Worm (Caenorhabditis elegans) whole organism, young adult: Measurements from ENCODE around the gene ZK1290.5.

ENCODE experiments used
- B0035.1 ChIP-seq: sonication (generic microtip); optimal IDR thresholded peaks from 2 replicates; lab custom pipeline; 2016; ENCODE audit warnings: missing genetic modification characterization, mild to moderate bottlenecking, missing compliant biosample characterization, missing genotype, missing genetic modification reagents
- C06A6.2 ChIP-seq: fragments of 200-800 bp; sonication (Bioruptor generic); conservative IDR thresholded peaks from 2 replicates; pipeline ENCODE4 v1.3.6; 2022; ENCODE audit warnings: missing genetic modification characterization, missing compliant biosample characterization
- F22D6.2 ChIP-seq: sonication (generic microtip); optimal IDR thresholded peaks from 2 replicates; lab custom pipeline; 2016; ENCODE audit warnings: mild to moderate bottlenecking, missing genetic modification characterization, missing compliant biosample characterization
- F23B12.7 ChIP-seq: sonication (generic microtip); optimal IDR thresholded peaks from 2 replicates; lab custom pipeline; 2017; ENCODE audit warnings: missing genetic modification characterization, mild to moderate bottlenecking, missing compliant biosample characterization, antibody characterized with exemption, moderate library complexity; ENCODE audit not compliant: insufficient read depth
- F37B4.10 ChIP-seq: fragments of 200-800 bp; sonication (Bioruptor generic); IDR thresholded peaks from 2 replicates; pipeline ENCODE4 v1.3.6; 2022; ENCODE audit warnings: missing genetic modification characterization, missing compliant biosample characterization
- F52B5.7 ChIP-seq: sonication (generic microtip); optimal IDR thresholded peaks from 2 replicates; lab custom pipeline; 2016; ENCODE audit warnings: mild to moderate bottlenecking, missing genetic modification characterization, missing compliant biosample characterization
- F57A8.1 ChIP-seq: fragments of 200-800 bp; sonication (Bioruptor generic); optimal IDR thresholded peaks from 2 replicates; lab custom pipeline; 2018; ENCODE audit warnings: mild to moderate bottlenecking, missing genetic modification characterization, moderate library complexity, missing compliant biosample characterization
- K12H6.12 ChIP-seq: fragments of 200-800 bp; sonication (Bioruptor generic); optimal IDR thresholded peaks from 2 replicates; lab custom pipeline; 2018; ENCODE audit warnings: mild to moderate bottlenecking, missing genetic modification characterization, missing compliant biosample characterization
- T26A5.8 ChIP-seq: sonication (generic microtip); optimal IDR thresholded peaks from 2 replicates; lab custom pipeline; 2016; ENCODE audit warnings: missing genetic modification characterization, missing compliant biosample characterization
- Y53G8AR.9 ChIP-seq: fragments of 200-800 bp; sonication (Bioruptor generic); conservative IDR thresholded peaks from 2 replicates; pipeline ENCODE4 v1.3.6; 2022; ENCODE audit warnings: missing genetic modification reagents, missing genetic modification characterization, missing compliant biosample characterization
- Y67H2A.10 ChIP-seq: fragments of 200-800 bp; sonication (Bioruptor generic); conservative IDR thresholded peaks from 2 replicates; pipeline ENCODE4 v1.3.6; 2022; ENCODE audit warnings: missing genetic modification reagents, missing genetic modification characterization, missing compliant biosample characterization
- akir-1 ChIP-seq: fragments of 200-800 bp; sonication (Bioruptor generic); optimal IDR thresholded peaks from 2 replicates; lab custom pipeline; 2018; ENCODE audit warnings: mild to moderate bottlenecking, missing genetic modification characterization, moderate library complexity, missing compliant biosample characterization
- aptf-3 ChIP-seq: fragments of 200-800 bp; sonication (Bioruptor generic); IDR thresholded peaks from 2 replicates; pipeline ENCODE4 v1.3.6; 2022; ENCODE audit warnings: missing genetic modification characterization, missing compliant biosample characterization
- attf-3 ChIP-seq: fragments of 200-800 bp; sonication (Bioruptor generic); conservative IDR thresholded peaks from 2 replicates; pipeline ENCODE4 v1.3.6; 2022; ENCODE audit warnings: missing genetic modification reagents, missing genetic modification characterization, missing compliant biosample characterization
- attf-6 ChIP-seq: fragments of 200-800 bp; sonication (Bioruptor generic); IDR thresholded peaks from 2 replicates; pipeline ENCODE4 v1.3.6; 2022; ENCODE audit warnings: missing genetic modification reagents, missing genetic modification characterization, missing compliant biosample characterization
- cebp-1 ChIP-seq, 2 experiments: fragments of 200-800 bp in 1 of 2; sonication (Bioruptor generic) in 1 of 2; sonication (generic microtip) in 1 of 2; IDR thresholded peaks in 1 of 2; optimal IDR thresholded peaks in 1 of 2; 2 replicates each; pipeline versions ENCODE4 v1.3.6 to Lab custom; 2017 to 2022; ENCODE audit warnings: missing compliant biosample characterization in 2 of 2, missing genetic modification characterization in 2 of 2, mild to moderate bottlenecking in 1 of 2, missing genetic modification reagents in 1 of 2, moderate library complexity in 1 of 2
- ceh-100 ChIP-seq: fragments of 200-800 bp; sonication (Bioruptor generic); IDR thresholded peaks from 2 replicates; pipeline ENCODE4 v1.3.6; 2022; ENCODE audit warnings: missing genetic modification reagents, missing genetic modification characterization, missing compliant biosample characterization
- ceh-40 ChIP-seq: fragments of 200-800 bp; sonication (Bioruptor generic); IDR thresholded peaks from 2 replicates; pipeline ENCODE4 v1.3.6; 2022; ENCODE audit warnings: missing genetic modification characterization, missing compliant biosample characterization
- ceh-58 ChIP-seq: fragments of 200-800 bp; sonication (Bioruptor generic); IDR thresholded peaks from 2 replicates; pipeline ENCODE4 v1.3.6; 2022; ENCODE audit warnings: missing genetic modification characterization, missing compliant biosample characterization
- ceh-79 ChIP-seq: sonication (generic microtip); optimal IDR thresholded peaks from 2 replicates; lab custom pipeline; 2017; ENCODE audit warnings: mild to moderate bottlenecking, missing genetic modification characterization, missing compliant biosample characterization
- ceh-91 ChIP-seq: fragments of 200-800 bp; sonication (Bioruptor generic); IDR thresholded peaks from 2 replicates; pipeline ENCODE4 v1.3.6; 2022; ENCODE audit warnings: missing genetic modification reagents, missing genetic modification characterization, missing compliant biosample characterization
- dpff-1 ChIP-seq: sonication (generic microtip); optimal IDR thresholded peaks from 2 replicates; lab custom pipeline; 2017; ENCODE audit warnings: mild to moderate bottlenecking, missing genetic modification characterization, missing compliant biosample characterization
- dpl-1 ChIP-seq: fragments of 150-350 bp; optimal IDR thresholded peaks from 2 replicates; lab custom pipeline; 2014; ENCODE audit warnings: missing biosample characterization, missing genetic modification reagents, missing genetic modification characterization
- gei-17 ChIP-seq: fragments of 200-800 bp; sonication (Bioruptor generic); optimal IDR thresholded peaks from 2 replicates; lab custom pipeline; 2018; ENCODE audit warnings: mild to moderate bottlenecking, missing genetic modification characterization, missing compliant biosample characterization
- hlh-12 ChIP-seq: sonication (generic microtip); optimal IDR thresholded peaks from 2 replicates; lab custom pipeline; 2016; ENCODE audit warnings: missing genetic modification characterization, missing compliant biosample characterization
- hmg-1.2 ChIP-seq: fragments of 200-800 bp; sonication (Bioruptor generic); IDR thresholded peaks from 2 replicates; pipeline ENCODE4 v1.3.6; 2022; ENCODE audit warnings: missing genetic modification reagents, missing genetic modification characterization, missing compliant biosample characterization
- let-607 ChIP-seq, 2 experiments: fragments of 200-800 bp in 1 of 2; sonication (Bioruptor generic) in 1 of 2; sonication (generic microtip) in 1 of 2; optimal IDR thresholded peaks; 2 replicates each; lab custom pipeline; 2016 to 2018; ENCODE audit warnings: mild to moderate bottlenecking in 2 of 2, missing compliant biosample characterization in 2 of 2, missing genetic modification characterization in 2 of 2, moderate library complexity in 2 of 2, missing genotype in 1 of 2
- lin-40 ChIP-seq: sonication (generic microtip); optimal IDR thresholded peaks from 2 replicates; lab custom pipeline; 2016; ENCODE audit warnings: missing genetic modification characterization, mild to moderate bottlenecking, missing compliant biosample characterization, missing genotype, missing genetic modification reagents
- madf-3 ChIP-seq: fragments of 200-800 bp; sonication (Bioruptor generic); IDR thresholded peaks from 2 replicates; pipeline ENCODE4 v1.3.6; 2022; ENCODE audit warnings: missing genetic modification reagents, missing genetic modification characterization, missing compliant biosample characterization
- mes-4 ChIP-seq: sonication (generic microtip); optimal IDR thresholded peaks from 2 replicates; lab custom pipeline; 2016; ENCODE audit warnings: missing genotype, missing genetic modification characterization, missing compliant biosample characterization
- nfya-1 ChIP-seq: sonication (generic microtip); optimal IDR thresholded peaks from 2 replicates; lab custom pipeline; 2017; ENCODE audit warnings: antibody characterized with exemption, missing compliant biosample characterization, missing genetic modification characterization, borderline replicate concordance; ENCODE audit not compliant: insufficient read depth
- nfya-2 ChIP-seq: fragments of 200-800 bp; sonication (Bioruptor generic); IDR thresholded peaks from 2 replicates; pipeline ENCODE4 v1.3.6; 2022; ENCODE audit warnings: missing genetic modification reagents, missing genetic modification characterization, missing compliant biosample characterization
- nfyb-1 ChIP-seq: fragments of 200-800 bp; sonication (Bioruptor generic); IDR thresholded peaks from 2 replicates; pipeline ENCODE4 v1.3.6; 2022; ENCODE audit warnings: missing genetic modification reagents, missing genetic modification characterization, missing compliant biosample characterization
- nhr-80 ChIP-seq: sonication (generic microtip); optimal IDR thresholded peaks from 2 replicates; lab custom pipeline; 2016; ENCODE audit warnings: missing genetic modification characterization, missing compliant biosample characterization
- pbrm-1 ChIP-seq: fragments of 200-800 bp; sonication (Bioruptor generic); IDR thresholded peaks from 2 replicates; pipeline ENCODE4 v1.3.6; 2022; ENCODE audit warnings: missing genetic modification reagents, missing genetic modification characterization, missing compliant biosample characterization
- pha-4 ChIP-seq: fragments of 150-350 bp; sonication (generic microtip); optimal IDR thresholded peaks from 2 replicates; lab custom pipeline; 2014; ENCODE audit warnings: missing biosample characterization, missing genetic modification reagents, missing genetic modification characterization
- rcor-1 ChIP-seq: fragments of 200-800 bp; sonication (Bioruptor generic); IDR thresholded peaks from 2 replicates; pipeline ENCODE4 v1.3.6; 2022; ENCODE audit warnings: missing genetic modification reagents, missing genetic modification characterization, missing compliant biosample characterization
- repo-1 ChIP-seq: sonication (generic microtip); optimal IDR thresholded peaks from 2 replicates; lab custom pipeline; 2017; ENCODE audit warnings: mild to moderate bottlenecking, missing genetic modification characterization, missing compliant biosample characterization
- snpc-1.1 ChIP-seq: sonication (generic microtip); optimal IDR thresholded peaks from 2 replicates; lab custom pipeline; 2017; ENCODE audit warnings: missing genetic modification characterization, mild to moderate bottlenecking, missing compliant biosample characterization, antibody characterized with exemption, moderate library complexity, missing genotype, missing genetic modification reagents; ENCODE audit not compliant: insufficient read depth
- somi-1 ChIP-seq: fragments of 200-800 bp; sonication (Bioruptor generic); optimal IDR thresholded peaks from 2 replicates; lab custom pipeline; 2018; ENCODE audit warnings: mild to moderate bottlenecking, missing genetic modification characterization, missing compliant biosample characterization
- sptf-2 ChIP-seq: fragments of 200-800 bp; sonication (Bioruptor generic); optimal IDR thresholded peaks from 2 replicates; lab custom pipeline; 2018; ENCODE audit warnings: mild to moderate bottlenecking, missing genetic modification characterization, missing compliant biosample characterization
- tbp1 ChIP-seq: fragments of 200-800 bp; sonication (Bioruptor generic); optimal IDR thresholded peaks from 2 replicates; lab custom pipeline; 2018; ENCODE audit warnings: mild to moderate bottlenecking, missing genetic modification characterization, missing compliant biosample characterization
- tlf-1 ChIP-seq: fragments of 200-800 bp; sonication (Bioruptor generic); optimal IDR thresholded peaks from 2 replicates; lab custom pipeline; 2018; ENCODE audit warnings: mild to moderate bottlenecking, missing genetic modification characterization, missing compliant biosample characterization
- unc-62 ChIP-seq: fragments of 150-350 bp; optimal IDR thresholded peaks from 2 replicates; lab custom pipeline; 2014; ENCODE audit warnings: missing biosample characterization, missing genetic modification reagents, missing genetic modification characterization
- zfh-2 ChIP-seq: fragments of 200-800 bp; sonication (Bioruptor generic); conservative IDR thresholded peaks from 2 replicates; pipeline ENCODE4 v1.3.6; 2022; ENCODE audit warnings: missing genetic modification reagents, missing genetic modification characterization, missing compliant biosample characterization
- ztf-18 ChIP-seq: sonication (generic microtip); optimal IDR thresholded peaks from 2 replicates; lab custom pipeline; 2016; ENCODE audit warnings: missing genotype, mild to moderate bottlenecking, missing genetic modification characterization, missing compliant biosample characterization
- ztf-25 ChIP-seq: fragments of 200-800 bp; sonication (Bioruptor generic); IDR thresholded peaks from 2 replicates; pipeline ENCODE4 v1.3.6; 2022; ENCODE audit warnings: missing genetic modification reagents, missing genetic modification characterization, missing compliant biosample characterization
- ztf-26 ChIP-seq: sonication (generic microtip); optimal IDR thresholded peaks from 2 replicates; lab custom pipeline; 2017; ENCODE audit warnings: missing genetic modification characterization, missing compliant biosample characterization

ZK1290.5 gene

ce11 chrII:7529078-7529683, at the start of gene ZK1290.5 (continued):
- TF ChIP-seq let-607 (tag; optimal IDR thresholded peaks at IDR 0.05; lab: Kevin White, UChicago) (peak; percentile 25 to 87), pbrm-1 (no peak), T26A5.8 (tag; lab: Kevin White, UChicago) (no peak), mes-4 (tag; lab: Kevin White, UChicago) (no peak), attf-6 (no peak), cebp-1 (GFP tag; IDR thresholded peaks at IDR 0.05; lab: Robert Waterston, UW) (no peak), cebp-1 (tag; optimal IDR thresholded peaks at IDR 0.05; lab: Kevin White, UChicago) (peak; percentile 79), hlh-12 (tag; lab: Kevin White, UChicago) (no peak), pha-4 (tag; lab: Kevin White, UChicago) (peak; percentile 80), rcor-1 (GFP tag; lab: Robert Waterston, UW) (no peak), hmg-1.2 (GFP tag; lab: Robert Waterston, UW) (peak; percentile 65), ztf-18 (tag; lab: Kevin White, UChicago) (peak; percentile 19), K12H6.12 (tag; lab: Kevin White, UChicago) (peak; percentile 86), Y67H2A.10 (GFP tag; lab: Robert Waterston, UW) (no peak), gei-17 (GFP tag; lab: Kevin White, UChicago) (peak; percentile 53), nhr-80 (tag; lab: Kevin White, UChicago) (peak; percentile 77), F57A8.1 (GFP tag; lab: Kevin White, UChicago) (no peak), ceh-58 (GFP tag; lab: Robert Waterston, UW) (no peak), ztf-25 (GFP tag; lab: Robert Waterston, UW) (no peak), ceh-91 (no peak), aptf-3 (GFP tag; lab: Robert Waterston, UW) (no peak), B0035.1 (tag; lab: Kevin White, UChicago) (peak; percentile 31), tlf-1 (peak; percentile 84), nfyb-1 (GFP tag; lab: Robert Waterston, UW) (peak; percentile 88), snpc-1.1 (tag; lab: Kevin White, UChicago) (no peak), madf-3 (GFP tag; lab: Robert Waterston, UW) (no peak), unc-62 (GFP tag; lab: Kevin White, UChicago) (no peak), Y53G8AR.9 (GFP tag; lab: Robert Waterston, UW) (0 out of 2 replicates have a peak, but pooled peaks have one; percentile 43), F37B4.10 (GFP tag; lab: Robert Waterston, UW) (no peak), sptf-2 (GFP tag; lab: Kevin White, UChicago) (no peak), nfya-1 (tag; lab: Kevin White, UChicago) (no peak), C06A6.2 (GFP tag; lab: Robert Waterston, UW) (peak; percentile 86), somi-1 (GFP tag; lab: Kevin White, UChicago) (peak; percentile 95), zfh-2 (GFP tag; lab: Robert Waterston, UW) (no peak), ceh-40 (no peak), tbp1 (GFP tag; lab: Kevin White, UChicago) (peak; percentile 55), akir-1 (GFP tag; lab: Kevin White, UChicago) (no peak), F52B5.7 (tag; lab: Kevin White, UChicago) (no peak), ztf-26 (peak; percentile 92), F23B12.7 (tag; lab: Kevin White, UChicago) (peak; percentile 6), nfya-2 (GFP tag; lab: Robert Waterston, UW) (no peak), F22D6.2 (tag; lab: Kevin White, UChicago) (peak; percentile 82), attf-3 (GFP tag; lab: Robert Waterston, UW) (no peak), dpl-1 (GFP tag; lab: Kevin White, UChicago) (no peak), ceh-79 (tag; lab: Kevin White, UChicago) (no peak), ceh-100 (GFP tag; lab: Robert Waterston, UW) (no peak), repo-1 (tag; lab: Kevin White, UChicago) (peak; percentile 72), lin-40 (tag; lab: Kevin White, UChicago) (peak; percentile 94), dpff-1 (tag; lab: Kevin White, UChicago) (no peak)
- TF ChIP-seq, all 124 proteins: peak for 41
